Worm (Caenorhabditis elegans) whole organism, L2 larva: ENCODE data around the gene mltn-6.

Source experiments
- C34F6.9 ChIP-seq: fragments of 150-350 bp; optimal IDR thresholded peaks from 2 replicates; lab custom pipeline; 2014; ENCODE audit warnings: missing biosample characterization, missing genetic modification characterization
- F13H6.1 ChIP-seq: sonication (generic microtip); optimal IDR thresholded peaks from 2 replicates; lab custom pipeline; 2016; ENCODE audit warnings: missing genetic modification characterization, missing compliant biosample characterization
- R02D3.7 ChIP-seq: fragments of 150-350 bp; optimal IDR thresholded peaks from 2 replicates; lab custom pipeline; 2014; ENCODE audit warnings: missing biosample characterization, missing genetic modification characterization
- Y55F3AM.14 ChIP-seq: fragments of 200-800 bp; sonication (Bioruptor generic); optimal IDR thresholded peaks from 2 replicates; lab custom pipeline; 2018; ENCODE audit warnings: mild to moderate bottlenecking, missing genetic modification characterization, missing compliant biosample characterization
- ZK546.5 ChIP-seq: sonication (generic microtip); optimal IDR thresholded peaks from 2 replicates; lab custom pipeline; 2017; ENCODE audit warnings: missing biosample characterization, missing genetic modification characterization
- alr-1 ChIP-seq: fragments of 150-350 bp; optimal IDR thresholded peaks from 2 replicates; lab custom pipeline; 2014; ENCODE audit warnings: missing biosample characterization, missing genetic modification characterization
- aly-2 ChIP-seq: fragments of 150-350 bp; optimal IDR thresholded peaks from 2 replicates; lab custom pipeline; 2014; ENCODE audit warnings: missing biosample characterization, missing genetic modification characterization
- ceh-82 ChIP-seq: fragments of 150-350 bp; optimal IDR thresholded peaks from 2 replicates; lab custom pipeline; 2014; ENCODE audit warnings: missing biosample characterization, missing genetic modification characterization
- crh-2 ChIP-seq: sonication (generic microtip); optimal IDR thresholded peaks from 2 replicates; lab custom pipeline; 2017; ENCODE audit warnings: missing biosample characterization, missing genetic modification characterization
- elt-3 ChIP-seq: sonication (generic microtip); optimal IDR thresholded peaks from 2 replicates; lab custom pipeline; 2017; ENCODE audit warnings: missing biosample characterization, missing genetic modification characterization
- fos-1 ChIP-seq: fragments of 150-350 bp; optimal IDR thresholded peaks from 2 replicates; lab custom pipeline; 2014; ENCODE audit warnings: missing biosample characterization, missing genetic modification characterization
- gmeb-1 ChIP-seq: fragments of 150-350 bp; optimal IDR thresholded peaks from 2 replicates; lab custom pipeline; 2014; ENCODE audit warnings: missing biosample characterization, missing genetic modification characterization
- lin-11 ChIP-seq: fragments of 150-350 bp; sonication (generic microtip); optimal IDR thresholded peaks from 2 replicates; lab custom pipeline; 2014; ENCODE audit warnings: missing biosample characterization, missing genetic modification characterization, inconsistent platforms, mixed read lengths
- lin-13 ChIP-seq: fragments of 150-350 bp; optimal IDR thresholded peaks from 2 replicates; lab custom pipeline; 2014; ENCODE audit warnings: missing biosample characterization, missing genetic modification reagents, missing genetic modification characterization
- lin-39 ChIP-seq: fragments of 150-350 bp; optimal IDR thresholded peaks from 2 replicates; lab custom pipeline; 2014; ENCODE audit warnings: missing biosample characterization, missing genetic modification reagents, missing genetic modification characterization
- lsy-2 ChIP-seq, 2 experiments: fragments of 150-350 bp in 1 of 2; sonication (generic microtip) in 1 of 2; optimal IDR thresholded peaks; 2 replicates each; lab custom pipeline; 2014 to 2017; ENCODE audit warnings: missing biosample characterization in 2 of 2, missing genetic modification characterization in 2 of 2
- mdl-1 ChIP-seq, 2 experiments: fragments of 150-350 bp in 1 of 2; sonication (generic microtip) in 1 of 2; optimal IDR thresholded peaks; 2 replicates each; lab custom pipeline; 2017; ENCODE audit warnings: missing biosample characterization in 2 of 2, missing genetic modification characterization in 2 of 2
- nhr-10 ChIP-seq: sonication (generic microtip); optimal IDR thresholded peaks from 2 replicates; lab custom pipeline; 2017; ENCODE audit warnings: missing biosample characterization, missing genetic modification characterization
- nhr-12 ChIP-seq: fragments of 150-350 bp; optimal IDR thresholded peaks from 2 replicates; lab custom pipeline; 2014; ENCODE audit warnings: missing biosample characterization, missing genetic modification characterization
- nhr-129 ChIP-seq: fragments of 150-350 bp; optimal IDR thresholded peaks from 2 replicates; lab custom pipeline; 2014; ENCODE audit warnings: missing biosample characterization, missing genetic modification characterization
- nhr-21 ChIP-seq: fragments of 150-350 bp; optimal IDR thresholded peaks from 2 replicates; lab custom pipeline; 2014; ENCODE audit warnings: missing biosample characterization, missing genetic modification characterization
- nhr-6 ChIP-seq: fragments of 150-350 bp; optimal IDR thresholded peaks from 2 replicates; lab custom pipeline; 2014; ENCODE audit warnings: missing biosample characterization, missing genetic modification characterization
- nhr-77 ChIP-seq: fragments of 150-350 bp; optimal IDR thresholded peaks from 2 replicates; lab custom pipeline; 2014; ENCODE audit warnings: missing biosample characterization, missing genetic modification characterization
- sem-4 ChIP-seq: fragments of 150-350 bp; optimal IDR thresholded peaks from 2 replicates; lab custom pipeline; 2014; ENCODE audit warnings: missing biosample characterization, missing genetic modification reagents, missing genetic modification characterization
- skn-1 ChIP-seq: sonication (generic microtip); optimal IDR thresholded peaks from 2 replicates; lab custom pipeline; 2017; ENCODE audit warnings: missing biosample characterization, missing genetic modification characterization
- sma-3 ChIP-seq: sonication (generic microtip); optimal IDR thresholded peaks from 2 replicates; lab custom pipeline; 2016; ENCODE audit warnings: missing genetic modification reagents, missing genetic modification characterization, missing compliant biosample characterization
- sma-9 ChIP-seq, 2 experiments: fragments of 150-350 bp in 1 of 2; sonication (generic microtip) in 1 of 2; optimal IDR thresholded peaks; 2 replicates each; lab custom pipeline; 2014 to 2016; ENCODE audit warnings: missing genetic modification characterization in 2 of 2, mild to moderate bottlenecking in 1 of 2, missing biosample characterization in 1 of 2, missing compliant biosample characterization in 1 of 2, missing genetic modification reagents in 1 of 2, moderate library complexity in 1 of 2
- snpc-4 ChIP-seq: fragments of 150-350 bp; optimal IDR thresholded peaks from 2 replicates; lab custom pipeline; 2014; ENCODE audit warnings: missing biosample characterization, missing genetic modification characterization
- unc-39 ChIP-seq: fragments of 150-350 bp; optimal IDR thresholded peaks from 2 replicates; lab custom pipeline; 2014; ENCODE audit warnings: missing biosample characterization, missing genetic modification characterization
- unc-55 ChIP-seq: fragments of 150-350 bp; sonication (generic microtip); optimal IDR thresholded peaks from 3 replicates; lab custom pipeline; 2014; ENCODE audit warnings: missing biosample characterization, missing genetic modification reagents, missing genetic modification characterization
- zag-1 ChIP-seq: fragments of 150-350 bp; optimal IDR thresholded peaks from 2 replicates; lab custom pipeline; 2014; ENCODE audit warnings: missing biosample characterization, missing genetic modification characterization

Gene mltn-6

DNA sequence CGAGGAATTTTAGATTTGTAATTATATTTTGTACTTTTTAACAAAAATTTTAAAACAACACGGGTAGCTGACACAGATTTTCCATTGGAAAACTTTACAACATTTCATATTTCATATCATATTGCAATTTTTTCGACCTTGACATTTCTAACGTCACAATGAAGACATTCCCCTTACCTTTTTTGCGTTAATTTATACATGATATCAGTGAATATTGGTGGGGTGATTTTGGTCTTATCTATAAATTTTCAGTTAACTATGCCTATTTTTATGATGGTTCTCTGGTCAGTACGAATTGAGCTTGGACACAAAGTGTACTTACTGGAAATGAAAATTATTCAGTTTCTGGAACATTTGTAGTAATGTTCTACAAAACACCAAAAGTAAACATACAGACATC, 19.8 kb downstream of the mltn-6 start:
- TF ChIP-seq mdl-1 (tag; optimal IDR thresholded peaks at IDR 0.05; lab: Kevin White, UChicago) (no peak), R02D3.7 (tag; lab: Kevin White, UChicago) (no peak), snpc-4 (tag; lab: Kevin White, UChicago) (no peak), crh-2 (tag; lab: Kevin White, UChicago) (peak; percentile 36), fos-1 (tag; lab: Kevin White, UChicago) (peak; percentile 52)

- peak; percentile 50 for TF ChIP-seq crh-2 (tag; lab: Kevin White, UChicago)
- TF ChIP-seq gmeb-1 (tag; lab: Kevin White, UChicago) = peak; percentile 8
- no peak for TF ChIP-seq Y55F3AM.14
- no peak for TF ChIP-seq lin-39 (tag; lab: Kevin White, UChicago)
- no peak for TF ChIP-seq nhr-21 (tag; lab: Kevin White, UChicago)
- TF ChIP-seq lsy-2 (tag; optimal IDR thresholded peaks at IDR 0.05; lab: Kevin White, UChicago) = no peak
- TF ChIP-seq fos-1 (tag; lab: Kevin White, UChicago) = peak; percentile 52
- TF ChIP-seq sma-9 (GFP tag; optimal IDR thresholded peaks at IDR 0.05; lab: Kevin White, UChicago) = peak; percentile 52
- TF ChIP-seq sma-9 (tag; optimal IDR thresholded peaks at IDR 0.05; lab: Kevin White, UChicago) = no peak
- TF ChIP-seq, all 48 proteins: peak for 4
Measured at ce11 chrV:385488-385887, 20.7 kb downstream of the mltn-6 start, which contains the start of gene lipl-5. Gene lipl-5, plus strand, starts transcription at chrV:385746.

DNA sequence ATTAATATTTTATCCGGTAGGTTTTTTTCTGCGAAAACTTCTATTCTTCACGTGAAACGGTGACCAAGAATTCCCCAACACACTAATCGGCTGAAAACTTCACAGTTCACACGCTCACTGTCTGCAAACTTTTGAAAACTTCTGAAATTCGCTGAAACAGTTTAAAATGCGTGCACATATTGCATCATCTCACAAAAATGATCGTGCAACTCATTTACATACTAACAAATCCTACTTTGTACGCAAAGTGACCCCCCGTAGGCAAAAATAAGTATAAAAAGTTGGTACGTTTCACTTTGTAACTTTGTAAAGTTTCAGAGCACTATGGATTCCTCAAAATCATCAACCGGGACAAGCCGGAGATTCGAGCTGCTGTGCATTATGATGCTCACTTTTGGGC, 23.6 kb downstream of the mltn-6 start, which contains the start of gene ZK6.6:
Gene ZK6.6 (plus strand): TSS at position 301 of the 400 bp plus-strand sequence.
- TF ChIP-seq skn-1 (tag; lab: Kevin White, UChicago) (no peak), nhr-21 (tag; lab: Kevin White, UChicago) (no peak), nhr-77 (tag; lab: Kevin White, UChicago) (no peak), R02D3.7 (tag; lab: Kevin White, UChicago) (no peak), lin-39 (tag; lab: Kevin White, UChicago) (no peak), ZK546.5 (tag; lab: Kevin White, UChicago) (no peak), F13H6.1 (tag; lab: Kevin White, UChicago) (no peak), alr-1 (tag; lab: Kevin White, UChicago) (no peak), nhr-129 (no peak)

- no peak for TF ChIP-seq Y55F3AM.14
- no peak for TF ChIP-seq aly-2 (tag; lab: Kevin White, UChicago)
- no peak for TF ChIP-seq unc-39 (tag; lab: Kevin White, UChicago)
- no peak for TF ChIP-seq elt-3 (tag; lab: Kevin White, UChicago)
- TF ChIP-seq nhr-12 = no peak
- no peak for TF ChIP-seq sma-3 (GFP tag; lab: Kevin White, UChicago)
- no peak for TF ChIP-seq crh-2 (tag; lab: Kevin White, UChicago)
Measured at ce11 chrV:392199-392678, 27.5 kb downstream of the mltn-6 start, which contains the start of gene nhr-254. Gene nhr-254, plus strand, starts transcription at chrV:392628.

ce11 chrV:396309-396708, 31.6 kb downstream of the mltn-6 start, which contains the start of gene nhr-253:
Gene nhr-253, plus strand, starts transcription at chrV:396593.
- no peak for TF ChIP-seq nhr-21 (tag; lab: Kevin White, UChicago)
- no peak for TF ChIP-seq ceh-82 (tag; lab: Kevin White, UChicago)
- TF ChIP-seq sem-4 (tag; lab: Kevin White, UChicago) = no peak
- TF ChIP-seq lin-11 (tag; lab: Kevin White, UChicago) = no peak
- TF ChIP-seq zag-1 (tag; lab: Kevin White, UChicago) = no peak
- TF ChIP-seq alr-1 (tag; lab: Kevin White, UChicago) = no peak
- no peak for TF ChIP-seq nhr-12
- no peak for TF ChIP-seq nhr-6 (tag; lab: Kevin White, UChicago)
- TF ChIP-seq lin-13 (GFP tag; lab: Kevin White, UChicago) = no peak
- TF ChIP-seq nhr-77 (tag; lab: Kevin White, UChicago) = no peak
- no peak for TF ChIP-seq gmeb-1 (tag; lab: Kevin White, UChicago)

DNA sequence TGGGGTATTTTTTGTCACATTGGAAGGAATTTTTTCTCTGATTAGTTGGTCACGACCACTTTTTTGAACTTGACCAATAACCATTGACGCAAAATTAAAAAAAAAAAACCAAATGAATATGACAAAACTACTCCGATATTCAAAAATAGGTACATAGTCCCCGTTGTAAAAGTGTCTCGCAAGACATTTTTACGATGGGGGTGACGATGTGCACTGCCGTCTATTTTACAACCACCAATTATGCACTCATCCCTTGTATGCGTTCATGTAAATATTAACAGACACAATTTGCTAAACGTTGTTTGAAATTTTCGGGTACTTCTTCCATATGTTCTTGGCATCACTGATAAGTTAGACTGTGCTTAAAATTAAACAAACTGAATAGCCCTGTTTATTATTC, 35.0 kb downstream of the mltn-6 start, which contains the start of gene scl-27:
Gene scl-27 (plus strand): TSS at position 301 of the 400 bp plus-strand sequence.
- no peak for TF ChIP-seq snpc-4 (tag; lab: Kevin White, UChicago)
- TF ChIP-seq mdl-1 (tag; optimal IDR thresholded peaks at IDR 0.05; lab: Kevin White, UChicago) = no peak
- no peak for TF ChIP-seq C34F6.9 (tag; lab: Kevin White, UChicago)
- TF ChIP-seq elt-3 (tag; lab: Kevin White, UChicago) = no peak
- no peak for TF ChIP-seq nhr-10 (tag; lab: Kevin White, UChicago)
- TF ChIP-seq lin-11 (tag; lab: Kevin White, UChicago) = no peak
- TF ChIP-seq unc-55 (GFP tag; lab: Kevin White, UChicago) = no peak
